Worm (Caenorhabditis elegans): ENCODE data around the gene C50E3.5.

The C50E3.5 gene

ce11 chrV:7553873-7554362 lies 33.9 kb upstream of the C50E3.5 start, which contains the start of gene ttr-10:
TSS of gene ttr-10 (minus strand) at chrV:7553923.
- TF ChIP-seq sox-4 (tag; optimal IDR thresholded peaks at IDR 0.05) (no peak), nfya-1 (tag; optimal IDR thresholded peaks at IDR 0.05) (no peak)

DNA sequence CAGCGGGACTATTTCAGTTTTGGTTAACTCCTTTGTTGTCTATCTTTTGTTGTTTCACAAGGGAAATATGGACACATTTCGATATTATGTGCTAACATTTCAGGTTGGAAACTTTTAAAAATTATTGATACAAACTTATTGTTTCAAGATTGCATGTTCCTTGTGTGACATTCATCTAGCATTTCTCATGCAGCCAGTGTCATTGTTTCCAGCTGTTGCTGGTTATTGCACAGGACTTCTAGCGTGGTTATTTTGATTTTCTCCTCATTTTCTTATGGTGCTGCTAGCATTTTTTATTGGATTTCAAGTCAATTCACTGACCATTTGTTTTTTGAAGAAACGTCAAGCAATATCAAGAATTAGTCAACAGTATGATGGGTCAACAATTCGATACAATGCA lies 31.9 kb upstream of the C50E3.5 start:
- TF ChIP-seq ceh-24 (tag; optimal IDR thresholded peaks at IDR 0.05) = no peak
- no peak for TF ChIP-seq ceh-48 (tag; optimal IDR thresholded peaks at IDR 0.05)
- no peak for TF ChIP-seq ztf-16 (tag; optimal IDR thresholded peaks at IDR 0.05)
- no peak for TF ChIP-seq fkh-6 (tag; optimal IDR thresholded peaks at IDR 0.05)
- no peak for TF ChIP-seq pha-2 (tag; optimal IDR thresholded peaks at IDR 0.05)
- no peak for TF ChIP-seq rnt-1 (tag; optimal IDR thresholded peaks at IDR 0.05)
- no peak for TF ChIP-seq K02D7.2 (tag; optimal IDR thresholded peaks at IDR 0.05)
- TF ChIP-seq nfya-1 (tag; optimal IDR thresholded peaks at IDR 0.05) = no peak
- TF ChIP-seq pax-1 (tag; optimal IDR thresholded peaks at IDR 0.05) = no peak
- no peak for TF ChIP-seq Y22D7AL.16 (tag; optimal IDR thresholded peaks at IDR 0.05)

- TF ChIP-seq ceh-19 (GFP tag; optimal IDR thresholded peaks at IDR 0.05) = no peak
- TF ChIP-seq unc-3 (GFP tag; conservative IDR thresholded peaks at IDR 0.05) = no peak
- no peak for TF ChIP-seq unc-3 (tag; optimal IDR thresholded peaks at IDR 0.05)
- no peak for TF ChIP-seq sdc-2 (tag; optimal IDR thresholded peaks at IDR 0.05)
- no peak for TF ChIP-seq ceh-30 (tag; optimal IDR thresholded peaks at IDR 0.05)
- TF ChIP-seq ceh-9 (tag; optimal IDR thresholded peaks at IDR 0.05) = no peak
- TF ChIP-seq ceh-24 (tag; optimal IDR thresholded peaks at IDR 0.05) = no peak
- no peak for TF ChIP-seq ahr-1 (tag; optimal IDR thresholded peaks at IDR 0.05)
- TF ChIP-seq pqm-1 (tag; optimal IDR thresholded peaks at IDR 0.05) = no peak
Observed at ce11 chrV:7558693-7559092, 29.1 kb upstream of the C50E3.5 start, which contains the start of gene ets-7. TSS of gene ets-7 (minus strand) at chrV:7558793.

- no peak for TF ChIP-seq pax-1 (tag; optimal IDR thresholded peaks at IDR 0.05)
- TF ChIP-seq C38D4.7 (GFP tag; optimal IDR thresholded peaks at IDR 0.05) = no peak
- TF ChIP-seq ahr-1 (tag; optimal IDR thresholded peaks at IDR 0.05) = no peak
- no peak for TF ChIP-seq ceh-9 (tag; optimal IDR thresholded peaks at IDR 0.05)
- TF ChIP-seq ttx-3 (tag; optimal IDR thresholded peaks at IDR 0.05) = no peak
- TF ChIP-seq elt-2 (tag; optimal IDR thresholded peaks at IDR 0.05) = no peak
- no peak for TF ChIP-seq rnt-1 (tag; optimal IDR thresholded peaks at IDR 0.05)
- TF ChIP-seq sox-4 (tag; optimal IDR thresholded peaks at IDR 0.05) = no peak
- no peak for TF ChIP-seq hlh-8 (tag; optimal IDR thresholded peaks at IDR 0.05)
- TF ChIP-seq unc-42 (tag; optimal IDR thresholded peaks at IDR 0.05) = no peak
- no peak for TF ChIP-seq hlh-6 (tag; optimal IDR thresholded peaks at IDR 0.05)
- TF ChIP-seq sox-2 (GFP tag; IDR thresholded peaks at IDR 0.05) = no peak
- TF ChIP-seq pha-4 (tag; optimal IDR thresholded peaks at IDR 0.05) = no peak
- no peak for TF ChIP-seq ceh-48 (tag; optimal IDR thresholded peaks at IDR 0.05)
- TF ChIP-seq che-1 (tag; optimal IDR thresholded peaks at IDR 0.05) = no peak
- no peak for TF ChIP-seq ceh-19 (GFP tag; optimal IDR thresholded peaks at IDR 0.05)
- TF ChIP-seq nfya-1 (tag; optimal IDR thresholded peaks at IDR 0.05) = no peak
- no peak for TF ChIP-seq dmd-4 (tag; optimal IDR thresholded peaks at IDR 0.05; ENCODE audit: borderline replicate concordance)
- TF ChIP-seq ceh-22 (tag; optimal IDR thresholded peaks at IDR 0.05) = no peak
- TF ChIP-seq npax-4 (tag; optimal IDR thresholded peaks at IDR 0.05) = no peak
Observed at ce11 chrV:7562947-7563346, 24.8 kb upstream of the C50E3.5 start, which contains the start of gene F19F10.1. TSS of gene F19F10.1 (plus strand) at chrV:7563247.

- no peak for TF ChIP-seq che-1 (tag; optimal IDR thresholded peaks at IDR 0.05)
- no peak for TF ChIP-seq ceh-30 (tag; optimal IDR thresholded peaks at IDR 0.05)
- TF ChIP-seq lin-11 (tag; optimal IDR thresholded peaks at IDR 0.05) = no peak
- no peak for TF ChIP-seq ceh-19 (GFP tag; optimal IDR thresholded peaks at IDR 0.05)
- TF ChIP-seq madf-2 (tag; optimal IDR thresholded peaks at IDR 0.05) = no peak
- no peak for TF ChIP-seq K09A11.1 (tag; optimal IDR thresholded peaks at IDR 0.05; ENCODE audit: insufficient read depth)
Observed at ce11 chrV:7570290-7570689, 17.5 kb upstream of the C50E3.5 start, which contains the start of gene clec-212. TSS of gene clec-212 (minus strand) at chrV:7570390.
